Worm (Caenorhabditis elegans) whole organism, L1 larva: ENCODE measurements around the gene cutl-3.

Source experiments
- ama-1 ChIP-seq: fragments of 150-350 bp; optimal IDR thresholded peaks from 2 replicates; lab custom pipeline; 2014
- fkh-8 ChIP-seq: sonication (generic microtip); optimal IDR thresholded peaks from 2 replicates; lab custom pipeline; 2016; ENCODE audit warnings: mild to moderate bottlenecking, missing genetic modification characterization, missing compliant biosample characterization
- lin-35 ChIP-seq, 2 experiments: fragments of 150-350 bp; optimal IDR thresholded peaks; 2 replicates each; lab custom pipeline; 2014; ENCODE audit warnings: missing biosample characterization in 2 of 2, missing genetic modification characterization in 2 of 2, missing genetic modification reagents in 2 of 2
- mef-2 ChIP-seq: fragments of 150-350 bp; optimal IDR thresholded peaks from 2 replicates; lab custom pipeline; 2014; ENCODE audit warnings: missing biosample characterization, missing genetic modification characterization
- nhr-11 ChIP-seq: fragments of 150-350 bp; optimal IDR thresholded peaks from 2 replicates; lab custom pipeline; 2014; ENCODE audit warnings: missing biosample characterization, missing genetic modification characterization
- sptf-1 ChIP-seq: fragments of 150-350 bp; optimal IDR thresholded peaks from 2 replicates; lab custom pipeline; 2014; ENCODE audit warnings: missing biosample characterization, missing genetic modification characterization
- sup-37 ChIP-seq: fragments of 200-800 bp; sonication (Bioruptor generic); optimal IDR thresholded peaks from 2 replicates; lab custom pipeline; 2018; ENCODE audit warnings: mild to moderate bottlenecking, missing genetic modification characterization, missing compliant biosample characterization
- unc-62 ChIP-seq: fragments of 150-350 bp; optimal IDR thresholded peaks from 2 replicates; lab custom pipeline; 2014; ENCODE audit warnings: missing biosample characterization, missing genetic modification reagents, missing genetic modification characterization

- TF ChIP-seq fkh-8 (tag; lab: Kevin White, UChicago) (no peak), sptf-1 (tag; lab: Kevin White, UChicago) (no peak), ama-1 (lab: Kevin White, UChicago) (no peak), nhr-11 (tag; lab: Kevin White, UChicago) (no peak), mef-2 (tag; lab: Kevin White, UChicago) (no peak), unc-62 (GFP tag; lab: Kevin White, UChicago) (no peak), lin-35 (GFP tag; optimal IDR thresholded peaks at IDR 0.05; lab: Kevin White, UChicago) (no peak), sup-37 (GFP tag; lab: Kevin White, UChicago) (no peak)
Measured at ce11 chrX:14991280-14991679, 7.7 kb downstream of the cutl-3 start, which contains the start of gene iglr-1.
